Worm (Caenorhabditis elegans) whole organism, young adult: Measurements from ENCODE around the gene F11G11.5.

Experiments
- C06A6.2 ChIP-seq: fragments of 200-800 bp; sonication (Bioruptor generic); conservative IDR thresholded peaks from 2 replicates; pipeline ENCODE4 v1.3.6; 2022; ENCODE audit warnings: missing genetic modification characterization, missing compliant biosample characterization
- F37B4.10 ChIP-seq: fragments of 200-800 bp; sonication (Bioruptor generic); IDR thresholded peaks from 2 replicates; pipeline ENCODE4 v1.3.6; 2022; ENCODE audit warnings: missing genetic modification characterization, missing compliant biosample characterization
- dpl-1 ChIP-seq: fragments of 150-350 bp; optimal IDR thresholded peaks from 2 replicates; lab custom pipeline; 2014; ENCODE audit warnings: missing biosample characterization, missing genetic modification reagents, missing genetic modification characterization
- hlh-26 ChIP-seq: fragments of 200-800 bp; sonication (Bioruptor generic); conservative IDR thresholded peaks from 2 replicates; pipeline ENCODE4 v1.3.6; 2022; ENCODE audit warnings: missing genetic modification reagents, missing genetic modification characterization, missing compliant biosample characterization
- hmg-20 ChIP-seq: fragments of 200-800 bp; sonication (Bioruptor generic); IDR thresholded peaks from 2 replicates; pipeline ENCODE4 v1.3.6; 2022; ENCODE audit warnings: missing genetic modification reagents, missing genetic modification characterization, missing compliant biosample characterization
- nfyb-1 ChIP-seq: fragments of 200-800 bp; sonication (Bioruptor generic); IDR thresholded peaks from 2 replicates; pipeline ENCODE4 v1.3.6; 2022; ENCODE audit warnings: missing genetic modification reagents, missing genetic modification characterization, missing compliant biosample characterization
- nhr-120 ChIP-seq: fragments of 200-800 bp; sonication (Bioruptor generic); IDR thresholded peaks from 2 replicates; pipeline ENCODE4 v1.3.6; 2022; ENCODE audit warnings: missing genetic modification characterization, missing compliant biosample characterization
- nhr-27 ChIP-seq: fragments of 200-800 bp; sonication (Bioruptor generic); optimal IDR thresholded peaks from 2 replicates; lab custom pipeline; 2018; ENCODE audit warnings: mild to moderate bottlenecking, missing genetic modification characterization, moderate library complexity, missing compliant biosample characterization
- nhr-80 ChIP-seq: sonication (generic microtip); optimal IDR thresholded peaks from 2 replicates; lab custom pipeline; 2016; ENCODE audit warnings: missing genetic modification characterization, missing compliant biosample characterization
- pha-4 ChIP-seq: fragments of 150-350 bp; sonication (generic microtip); optimal IDR thresholded peaks from 2 replicates; lab custom pipeline; 2014; ENCODE audit warnings: missing biosample characterization, missing genetic modification reagents, missing genetic modification characterization
- snpc-3.4 ChIP-seq: sonication (generic microtip); optimal IDR thresholded peaks from 2 replicates; lab custom pipeline; 2017; ENCODE audit warnings: missing genetic modification characterization, mild to moderate bottlenecking, missing compliant biosample characterization, antibody characterized with exemption, moderate library complexity, missing genotype, missing genetic modification reagents

- TF ChIP-seq hmg-20 (GFP tag; lab: Robert Waterston, UW) = no peak
- no peak for TF ChIP-seq F37B4.10
- no peak for TF ChIP-seq nhr-80
- TF ChIP-seq hlh-26 (GFP tag; lab: Robert Waterston, UW) = no peak
- no peak for TF ChIP-seq pha-4 (tag; lab: Kevin White, UChicago)
- TF ChIP-seq nhr-120 = no peak
- TF ChIP-seq nhr-27 (tag; lab: Kevin White, UChicago) = no peak
- no peak for TF ChIP-seq snpc-3.4 (tag; lab: Kevin White, UChicago)
- no peak for TF ChIP-seq dpl-1 (GFP tag; lab: Kevin White, UChicago)
- no peak for TF ChIP-seq C06A6.2 (GFP tag; lab: Robert Waterston, UW)
- TF ChIP-seq nfyb-1 (GFP tag; lab: Robert Waterston, UW) = no peak
These were observed 14.1 kb downstream of the F11G11.5 start for ce11 chrII:4871834-4872233.
